Worm (Caenorhabditis elegans) whole organism, young adult: ENCODE measurements around the gene F39G3.2.
A peak's percentile ranks its signal among the peaks of the same experiment; 100 is the strongest.

ENCODE experiments used
- B0035.1 ChIP-seq: sonication (generic microtip); optimal IDR thresholded peaks from 2 replicates; lab custom pipeline; 2016; ENCODE audit warnings: missing genetic modification characterization, mild to moderate bottlenecking, missing compliant biosample characterization, missing genotype, missing genetic modification reagents
- B0336.3 ChIP-seq: fragments of 200-800 bp; sonication (Bioruptor generic); IDR thresholded peaks from 2 replicates; pipeline ENCODE4 v1.3.6; 2022; ENCODE audit warnings: missing genetic modification characterization, missing compliant biosample characterization
- C06A6.2 ChIP-seq: fragments of 200-800 bp; sonication (Bioruptor generic); conservative IDR thresholded peaks from 2 replicates; pipeline ENCODE4 v1.3.6; 2022; ENCODE audit warnings: missing genetic modification characterization, missing compliant biosample characterization
- D2030.7 ChIP-seq: fragments of 200-800 bp; sonication (Bioruptor generic); IDR thresholded peaks from 2 replicates; pipeline ENCODE4 v1.3.6; 2022; ENCODE audit warnings: missing genetic modification reagents, missing genetic modification characterization, missing compliant biosample characterization
- F22D6.2 ChIP-seq: sonication (generic microtip); optimal IDR thresholded peaks from 2 replicates; lab custom pipeline; 2016; ENCODE audit warnings: mild to moderate bottlenecking, missing genetic modification characterization, missing compliant biosample characterization
- F37B4.10 ChIP-seq: fragments of 200-800 bp; sonication (Bioruptor generic); IDR thresholded peaks from 2 replicates; pipeline ENCODE4 v1.3.6; 2022; ENCODE audit warnings: missing genetic modification characterization, missing compliant biosample characterization
- F49E8.2 ChIP-seq: sonication (generic microtip); optimal IDR thresholded peaks from 3 replicates; lab custom pipeline; 2017; ENCODE audit warnings: missing genetic modification characterization, mild to moderate bottlenecking, missing compliant biosample characterization, antibody characterized with exemption, moderate library complexity; ENCODE audit not compliant: insufficient read depth
- F52B5.7 ChIP-seq: sonication (generic microtip); optimal IDR thresholded peaks from 2 replicates; lab custom pipeline; 2016; ENCODE audit warnings: mild to moderate bottlenecking, missing genetic modification characterization, missing compliant biosample characterization
- K12H6.12 ChIP-seq: fragments of 200-800 bp; sonication (Bioruptor generic); optimal IDR thresholded peaks from 2 replicates; lab custom pipeline; 2018; ENCODE audit warnings: mild to moderate bottlenecking, missing genetic modification characterization, missing compliant biosample characterization
- T26A5.8 ChIP-seq: sonication (generic microtip); optimal IDR thresholded peaks from 2 replicates; lab custom pipeline; 2016; ENCODE audit warnings: missing genetic modification characterization, missing compliant biosample characterization
- Y56A3A.18 ChIP-seq: fragments of 200-800 bp; sonication (Bioruptor generic); IDR thresholded peaks from 2 replicates; pipeline ENCODE4 v1.3.6; 2022; ENCODE audit warnings: missing genetic modification reagents, missing genetic modification characterization, missing compliant biosample characterization
- Y67H2A.10 ChIP-seq: fragments of 200-800 bp; sonication (Bioruptor generic); conservative IDR thresholded peaks from 2 replicates; pipeline ENCODE4 v1.3.6; 2022; ENCODE audit warnings: missing genetic modification reagents, missing genetic modification characterization, missing compliant biosample characterization
- attf-5 ChIP-seq: fragments of 200-800 bp; sonication (Bioruptor generic); optimal IDR thresholded peaks from 2 replicates; lab custom pipeline; 2018; ENCODE audit warnings: mild to moderate bottlenecking, missing genetic modification characterization, missing compliant biosample characterization
- attf-6 ChIP-seq: fragments of 200-800 bp; sonication (Bioruptor generic); IDR thresholded peaks from 2 replicates; pipeline ENCODE4 v1.3.6; 2022; ENCODE audit warnings: missing genetic modification reagents, missing genetic modification characterization, missing compliant biosample characterization
- bed-2 ChIP-seq: fragments of 200-800 bp; sonication (Bioruptor generic); IDR thresholded peaks from 2 replicates; pipeline ENCODE4 v1.3.6; 2022; ENCODE audit warnings: missing genetic modification reagents, missing genetic modification characterization, missing compliant biosample characterization
- cebp-2 ChIP-seq: fragments of 200-800 bp; sonication (Bioruptor generic); IDR thresholded peaks from 2 replicates; pipeline ENCODE4 v1.3.6; 2022; ENCODE audit warnings: missing genetic modification characterization, missing compliant biosample characterization
- ceh-27 ChIP-seq: fragments of 200-800 bp; sonication (Bioruptor generic); optimal IDR thresholded peaks from 2 replicates; lab custom pipeline; 2018; ENCODE audit warnings: mild to moderate bottlenecking, missing genetic modification characterization, moderate library complexity, missing compliant biosample characterization
- ceh-91 ChIP-seq: fragments of 200-800 bp; sonication (Bioruptor generic); IDR thresholded peaks from 2 replicates; pipeline ENCODE4 v1.3.6; 2022; ENCODE audit warnings: missing genetic modification reagents, missing genetic modification characterization, missing compliant biosample characterization
- egl-18 ChIP-seq: fragments of 200-800 bp; sonication (Bioruptor generic); IDR thresholded peaks from 2 replicates; pipeline ENCODE4 v1.3.6; 2022; ENCODE audit warnings: missing genetic modification reagents, missing genetic modification characterization, missing compliant biosample characterization
- egrh-3 ChIP-seq: fragments of 200-800 bp; sonication (Bioruptor generic); IDR thresholded peaks from 2 replicates; pipeline ENCODE4 v1.3.6; 2022; ENCODE audit warnings: missing genetic modification reagents, missing genetic modification characterization, missing compliant biosample characterization
- ets-4 ChIP-seq: fragments of 200-800 bp; sonication (Bioruptor generic); optimal IDR thresholded peaks from 2 replicates; lab custom pipeline; 2018; ENCODE audit warnings: mild to moderate bottlenecking, missing genetic modification characterization, missing compliant biosample characterization
- gei-17 ChIP-seq: fragments of 200-800 bp; sonication (Bioruptor generic); optimal IDR thresholded peaks from 2 replicates; lab custom pipeline; 2018; ENCODE audit warnings: mild to moderate bottlenecking, missing genetic modification characterization, missing compliant biosample characterization
- him-1 ChIP-seq: sonication (generic microtip); optimal IDR thresholded peaks from 2 replicates; lab custom pipeline; 2016; ENCODE audit warnings: missing genotype, missing genetic modification reagents, missing genetic modification characterization, missing compliant biosample characterization
- hlh-26 ChIP-seq: fragments of 200-800 bp; sonication (Bioruptor generic); conservative IDR thresholded peaks from 2 replicates; pipeline ENCODE4 v1.3.6; 2022; ENCODE audit warnings: missing genetic modification reagents, missing genetic modification characterization, missing compliant biosample characterization
- hmg-1.2 ChIP-seq: fragments of 200-800 bp; sonication (Bioruptor generic); IDR thresholded peaks from 2 replicates; pipeline ENCODE4 v1.3.6; 2022; ENCODE audit warnings: missing genetic modification reagents, missing genetic modification characterization, missing compliant biosample characterization
- lag-1 ChIP-seq: fragments of 200-800 bp; sonication (Bioruptor generic); IDR thresholded peaks from 2 replicates; pipeline ENCODE4 v1.3.6; 2022; ENCODE audit warnings: missing genetic modification reagents, missing genetic modification characterization, missing compliant biosample characterization
- madf-6 ChIP-seq: fragments of 200-800 bp; sonication (Bioruptor generic); IDR thresholded peaks from 2 replicates; pipeline ENCODE4 v1.3.6; 2022; ENCODE audit warnings: missing genetic modification reagents, missing genetic modification characterization, missing compliant biosample characterization
- madf-8 ChIP-seq: fragments of 200-800 bp; sonication (Bioruptor generic); conservative IDR thresholded peaks from 2 replicates; pipeline ENCODE4 v1.3.6; 2022; ENCODE audit warnings: missing genetic modification reagents, missing genetic modification characterization, missing compliant biosample characterization
- mcd-1 ChIP-seq: fragments of 200-800 bp; sonication (Bioruptor generic); IDR thresholded peaks from 2 replicates; pipeline ENCODE4 v1.3.6; 2022; ENCODE audit warnings: missing genetic modification reagents, missing genetic modification characterization, missing compliant biosample characterization
- mxl-1 ChIP-seq: sonication (generic microtip); optimal IDR thresholded peaks from 2 replicates; lab custom pipeline; 2016; ENCODE audit warnings: missing genetic modification characterization, missing compliant biosample characterization
- pbrm-1 ChIP-seq: fragments of 200-800 bp; sonication (Bioruptor generic); IDR thresholded peaks from 2 replicates; pipeline ENCODE4 v1.3.6; 2022; ENCODE audit warnings: missing genetic modification reagents, missing genetic modification characterization, missing compliant biosample characterization
- pha-4 ChIP-seq: fragments of 150-350 bp; sonication (generic microtip); optimal IDR thresholded peaks from 2 replicates; lab custom pipeline; 2014; ENCODE audit warnings: missing biosample characterization, missing genetic modification reagents, missing genetic modification characterization
- rec-8 ChIP-seq, 2 experiments: sonication (generic microtip); optimal IDR thresholded peaks; 2 replicates each; lab custom pipeline; 2016; ENCODE audit warnings: mild to moderate bottlenecking in 2 of 2, missing genetic modification characterization in 2 of 2, missing genetic modification reagents in 2 of 2, missing genotype in 2 of 2, missing biosample characterization in 1 of 2, missing compliant biosample characterization in 1 of 2, moderate library complexity in 1 of 2
- rpc-1 ChIP-seq, 2 experiments: fragments of 150-350 bp in 1 of 2; sonication (generic microtip) in 1 of 2; optimal IDR thresholded peaks; 2 replicates each; lab custom pipeline; 2014 to 2018; ENCODE audit warnings: missing biosample characterization in 1 of 2, missing genetic modification characterization in 1 of 2, missing genetic modification reagents in 1 of 2, missing genotype in 1 of 2
- sptf-2 ChIP-seq: fragments of 200-800 bp; sonication (Bioruptor generic); optimal IDR thresholded peaks from 2 replicates; lab custom pipeline; 2018; ENCODE audit warnings: mild to moderate bottlenecking, missing genetic modification characterization, missing compliant biosample characterization
- unc-62 ChIP-seq: fragments of 150-350 bp; optimal IDR thresholded peaks from 2 replicates; lab custom pipeline; 2014; ENCODE audit warnings: missing biosample characterization, missing genetic modification reagents, missing genetic modification characterization
- zfh-2 ChIP-seq: fragments of 200-800 bp; sonication (Bioruptor generic); conservative IDR thresholded peaks from 2 replicates; pipeline ENCODE4 v1.3.6; 2022; ENCODE audit warnings: missing genetic modification reagents, missing genetic modification characterization, missing compliant biosample characterization
- ztf-22 ChIP-seq: fragments of 200-800 bp; sonication (Bioruptor generic); optimal IDR thresholded peaks from 2 replicates; lab custom pipeline; 2018; ENCODE audit warnings: mild to moderate bottlenecking, missing genetic modification characterization, moderate library complexity, missing compliant biosample characterization
- ztf-25 ChIP-seq: fragments of 200-800 bp; sonication (Bioruptor generic); IDR thresholded peaks from 2 replicates; pipeline ENCODE4 v1.3.6; 2022; ENCODE audit warnings: missing genetic modification reagents, missing genetic modification characterization, missing compliant biosample characterization
- ztf-26 ChIP-seq: sonication (generic microtip); optimal IDR thresholded peaks from 2 replicates; lab custom pipeline; 2017; ENCODE audit warnings: missing genetic modification characterization, missing compliant biosample characterization
- ztf-28 ChIP-seq: fragments of 200-800 bp; sonication (Bioruptor generic); IDR thresholded peaks from 2 replicates; pipeline ENCODE4 v1.3.6; 2022; ENCODE audit warnings: missing genetic modification reagents, missing genetic modification characterization, missing compliant biosample characterization
- ztf-3 ChIP-seq: fragments of 200-800 bp; sonication (Bioruptor generic); optimal IDR thresholded peaks from 2 replicates; lab custom pipeline; 2018; ENCODE audit warnings: mild to moderate bottlenecking, missing genetic modification characterization, missing compliant biosample characterization

The F39G3.2 gene

ce11 chrV:4689234-4689633 is 48.4 kb upstream of the F39G3.2 start, which contains the start of gene K03B4.1 (continued):
- TF ChIP-seq F52B5.7 (tag; lab: Kevin White, UChicago) (peak; percentile 29), Y56A3A.18 (GFP tag; lab: Robert Waterston, UW) (no peak), ztf-26 (tag; lab: Kevin White, UChicago) (no peak), madf-6 (GFP tag; lab: Robert Waterston, UW) (peak; percentile 40), pbrm-1 (GFP tag; lab: Robert Waterston, UW) (no peak), mxl-1 (tag; lab: Kevin White, UChicago) (no peak)

ce11 chrV:4691657-4692056 is 46.0 kb upstream of the F39G3.2 start:
- no peak for TF ChIP-seq F22D6.2 (tag; lab: Kevin White, UChicago)
- TF ChIP-seq hmg-1.2: 0 out of 2 replicates have a peak, but pooled peaks have one; percentile 16
- TF ChIP-seq gei-17 (GFP tag; lab: Kevin White, UChicago): no peak
- no peak for TF ChIP-seq pha-4 (tag; lab: Kevin White, UChicago)
- peak; percentile 69; the same call in 1 of the 2 replicates for TF ChIP-seq egrh-3 (GFP tag; lab: Robert Waterston, UW)
- TF ChIP-seq zfh-2: 0 out of 2 replicates have a peak, but pooled peaks have one; percentile 31
- no peak for TF ChIP-seq K12H6.12
- no peak for TF ChIP-seq egl-18 (GFP tag; lab: Robert Waterston, UW)
- 0 out of 2 replicates have a peak, but pooled peaks have one; percentile 22 for TF ChIP-seq Y56A3A.18 (GFP tag; lab: Robert Waterston, UW)
- TF ChIP-seq, all 124 proteins: peak for 4

ce11 chrV:4692382-4693281 is 45.0 kb upstream of the F39G3.2 start, which contains the start of gene cpg-8:
TSS of gene cpg-8 (minus strand) at chrV:4692432.
- TF ChIP-seq unc-62 (no peak), attf-6 (GFP tag; lab: Robert Waterston, UW) (no peak), B0336.3 (peak; percentile 15; the same call in 1 of the 2 replicates), madf-8 (GFP tag; lab: Robert Waterston, UW) (peak; percentile 53), cebp-2 (GFP tag; lab: Robert Waterston, UW) (no peak), hlh-26 (no peak), Y56A3A.18 (GFP tag; lab: Robert Waterston, UW) (no peak), rpc-1 (optimal IDR thresholded peaks at IDR 0.05; lab: Kevin White, UChicago) (no peak), rpc-1 (tag; optimal IDR thresholded peaks at IDR 0.05; lab: Kevin White, UChicago) (no peak), him-1 (no peak), attf-5 (GFP tag; lab: Kevin White, UChicago) (no peak), T26A5.8 (tag; lab: Kevin White, UChicago) (no peak), mcd-1 (GFP tag; lab: Robert Waterston, UW) (no peak), B0035.1 (tag; lab: Kevin White, UChicago) (no peak), pha-4 (tag; lab: Kevin White, UChicago) (no peak), C06A6.2 (GFP tag; lab: Robert Waterston, UW) (no peak), hmg-1.2 (0 out of 2 replicates have a peak, but pooled peaks have one; percentile 6), ztf-3 (GFP tag; lab: Kevin White, UChicago) (no peak), bed-2 (GFP tag; lab: Robert Waterston, UW) (no peak), F37B4.10 (no peak), ceh-27 (GFP tag; lab: Kevin White, UChicago) (no peak), pbrm-1 (GFP tag; lab: Robert Waterston, UW) (no peak), ceh-91 (no peak), ztf-25 (GFP tag; lab: Robert Waterston, UW) (no peak), rec-8 (tag; optimal IDR thresholded peaks at IDR 0.05; lab: Kevin White, UChicago) (no peak), ztf-22 (no peak), madf-6 (GFP tag; lab: Robert Waterston, UW) (peak; percentile 76), F49E8.2 (tag; lab: Kevin White, UChicago) (no peak), D2030.7 (GFP tag; lab: Robert Waterston, UW) (peak; percentile 36; the same call in 1 of the 2 replicates), sptf-2 (GFP tag; lab: Kevin White, UChicago) (no peak), Y67H2A.10 (GFP tag; lab: Robert Waterston, UW) (no peak), ets-4 (GFP tag; lab: Kevin White, UChicago) (no peak), ztf-26 (tag; lab: Kevin White, UChicago) (no peak), lag-1 (GFP tag; lab: Robert Waterston, UW) (no peak), ztf-28 (GFP tag; lab: Robert Waterston, UW) (0 out of 2 replicates have a peak, but pooled peaks have one; percentile 61)
